Worm (Caenorhabditis elegans): ENCODE results near the gene Y49E10.30.

Gene Y49E10.30

DNA sequence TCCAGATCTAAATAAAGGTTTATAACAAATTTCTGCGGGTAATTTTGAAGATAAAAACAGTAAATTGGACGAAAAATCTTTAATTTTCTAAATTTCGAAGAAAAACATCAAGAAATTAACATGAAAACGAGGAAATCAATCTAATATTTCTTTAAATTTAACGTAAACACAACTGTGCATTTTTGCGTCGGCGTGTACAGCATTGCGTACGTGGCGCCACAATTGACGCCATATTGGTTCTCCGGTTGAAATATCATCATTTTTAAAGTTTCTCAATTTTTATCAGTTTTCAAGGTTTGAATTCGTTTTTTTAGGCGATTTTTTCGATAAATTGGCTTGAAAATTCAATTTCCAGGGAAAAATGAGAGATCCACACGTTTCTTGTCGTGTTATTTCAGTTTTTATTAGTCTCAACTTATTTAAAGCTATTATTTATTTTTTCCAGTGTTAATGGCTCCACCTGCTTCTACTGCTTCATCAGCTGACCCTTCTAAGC is 16.6 kb upstream of the Y49E10.30 start, which contains the start of gene rpt-6 (continued):
- TF ChIP-seq ZK185.1 (tag; optimal IDR thresholded peaks at IDR 0.05; ENCODE audit: poor library complexity, severe bottlenecking) (no peak), B0261.1 (tag; optimal IDR thresholded peaks at IDR 0.05) (no peak), F39B2.1 (GFP tag; IDR thresholded peaks at IDR 0.05) (no peak), lin-54 (GFP tag; optimal IDR thresholded peaks at IDR 0.05) (peak; percentile 68), hrde-1 (tag; optimal IDR thresholded peaks at IDR 0.05; ENCODE audit: borderline replicate concordance) (no peak), Y53F4B.3 (GFP tag; IDR thresholded peaks at IDR 0.05) (no peak), nhr-179 (tag; optimal IDR thresholded peaks at IDR 0.05) (no peak), K12H6.12 (tag; optimal IDR thresholded peaks at IDR 0.05) (no peak), mcd-1 (GFP tag; IDR thresholded peaks at IDR 0.05) (peak; percentile 63), nhr-80 (tag; optimal IDR thresholded peaks at IDR 0.05) (no peak), sptf-2 (GFP tag; optimal IDR thresholded peaks at IDR 0.05) (no peak), fkh-3 (tag; optimal IDR thresholded peaks at IDR 0.05) (no peak), akir-1 (GFP tag; optimal IDR thresholded peaks at IDR 0.05) (no peak), ceh-40 (GFP tag; IDR thresholded peaks at IDR 0.05) (no peak), xnd-1 (tag; optimal IDR thresholded peaks at IDR 0.05) (no peak), Y95B8A.8 (GFP tag; IDR thresholded peaks at IDR 0.05) (no peak), F57C9.4 (tag; optimal IDR thresholded peaks at IDR 0.05) (no peak), egl-18 (GFP tag; IDR thresholded peaks at IDR 0.05) (no peak), unc-62 (GFP tag; optimal IDR thresholded peaks at IDR 0.05) (no peak), let-526 (GFP tag; IDR thresholded peaks at IDR 0.05) (no peak), F55B11.4 (tag; optimal IDR thresholded peaks at IDR 0.05; ENCODE audit: borderline replicate concordance, insufficient read depth) (no peak), mel-28 (tag; optimal IDR thresholded peaks at IDR 0.05; ENCODE audit: borderline replicate concordance) (no peak), die-1 (tag; optimal IDR thresholded peaks at IDR 0.05) (no peak), snpc-1.1 (tag; optimal IDR thresholded peaks at IDR 0.05; ENCODE audit: insufficient read depth) (peak; percentile 21), aptf-2 (GFP tag; conservative IDR thresholded peaks at IDR 0.05) (no peak), rpc-1 (optimal IDR thresholded peaks at IDR 0.05) (no peak), rpc-1 (tag; optimal IDR thresholded peaks at IDR 0.05) (no peak), hlh-12 (tag; optimal IDR thresholded peaks at IDR 0.05) (no peak), lin-40 (tag; optimal IDR thresholded peaks at IDR 0.05) (peak; percentile 29), ztf-26 (tag; optimal IDR thresholded peaks at IDR 0.05) (no peak), ama-1 (optimal IDR thresholded peaks at IDR 0.05) (no peak), ama-1 (GFP tag; optimal IDR thresholded peaks at IDR 0.05) (no peak), Y53G8AR.9 (GFP tag; conservative IDR thresholded peaks at IDR 0.05) (no peak), lir-1 (GFP tag; conservative IDR thresholded peaks at IDR 0.05) (no peak), F10E7.11 (tag; optimal IDR thresholded peaks at IDR 0.05) (no peak), mxl-1 (tag; optimal IDR thresholded peaks at IDR 0.05) (no peak), athp-1 (tag; optimal IDR thresholded peaks at IDR 0.05) (no peak), F23B12.7 (tag; optimal IDR thresholded peaks at IDR 0.05; ENCODE audit: insufficient read depth) (peak; percentile 44), bed-1 (GFP tag; IDR thresholded peaks at IDR 0.05) (no peak), lin-26 (GFP tag; IDR thresholded peaks at IDR 0.05) (no peak), pha-4 (tag; optimal IDR thresholded peaks at IDR 0.05) (no peak), lsl-1 (GFP tag; optimal IDR thresholded peaks at IDR 0.05) (peak; percentile 10)
